Worm (Caenorhabditis elegans) whole organism, midembryonic: ENCODE measurements around the gene ZK1320.7.

Experiments used
- T22C8.4 ChIP-seq: fragments of 200-800 bp; sonication (Bioruptor generic); IDR thresholded peaks from 2 replicates; pipeline ENCODE4 v1.3.6; 2022; ENCODE audit warnings: missing genetic modification characterization, missing compliant biosample characterization
- cog-1 ChIP-seq: sonication (generic microtip); optimal IDR thresholded peaks from 2 replicates; lab custom pipeline; 2016; ENCODE audit warnings: missing genetic modification characterization, missing compliant biosample characterization
- flt-1 ChIP-seq: fragments of 200-800 bp; sonication (Bioruptor generic); IDR thresholded peaks from 2 replicates; pipeline ENCODE4 v1.3.6; 2022; ENCODE audit warnings: missing genetic modification characterization, missing compliant biosample characterization
- klf-2 ChIP-seq: fragments of 200-800 bp; sonication (Bioruptor generic); conservative IDR thresholded peaks from 2 replicates; pipeline ENCODE4 v1.3.6; 2022; ENCODE audit warnings: missing genetic modification reagents, missing genetic modification characterization, missing compliant biosample characterization
- med-1 ChIP-seq: sonication (generic microtip); optimal IDR thresholded peaks from 2 replicates; lab custom pipeline; 2017; ENCODE audit warnings: missing genetic modification characterization, mild to moderate bottlenecking, missing compliant biosample characterization, antibody characterized with exemption, missing genetic modification reagents; ENCODE audit not compliant: insufficient read depth
- ref-1 ChIP-seq: fragments of 200-800 bp; sonication (Bioruptor generic); conservative IDR thresholded peaks from 2 replicates; pipeline ENCODE4 v1.3.6; 2022; ENCODE audit warnings: missing genetic modification reagents, missing genetic modification characterization, missing compliant biosample characterization
- tab-1 ChIP-seq: fragments of 200-800 bp; sonication (Bioruptor generic); IDR thresholded peaks from 2 replicates; pipeline ENCODE4 v1.3.6; 2022; ENCODE audit warnings: missing genetic modification characterization, missing compliant biosample characterization
- ztf-23 ChIP-seq: fragments of 200-800 bp; sonication (Bioruptor generic); IDR thresholded peaks from 2 replicates; pipeline ENCODE4 v1.3.6; 2022; ENCODE audit warnings: missing genetic modification reagents, missing genetic modification characterization, missing compliant biosample characterization
- ztf-29 ChIP-seq: fragments of 200-800 bp; sonication (Bioruptor generic); IDR thresholded peaks from 2 replicates; pipeline ENCODE4 v1.3.6; 2022; ENCODE audit warnings: missing genetic modification reagents, missing genetic modification characterization, missing compliant biosample characterization

DNA sequence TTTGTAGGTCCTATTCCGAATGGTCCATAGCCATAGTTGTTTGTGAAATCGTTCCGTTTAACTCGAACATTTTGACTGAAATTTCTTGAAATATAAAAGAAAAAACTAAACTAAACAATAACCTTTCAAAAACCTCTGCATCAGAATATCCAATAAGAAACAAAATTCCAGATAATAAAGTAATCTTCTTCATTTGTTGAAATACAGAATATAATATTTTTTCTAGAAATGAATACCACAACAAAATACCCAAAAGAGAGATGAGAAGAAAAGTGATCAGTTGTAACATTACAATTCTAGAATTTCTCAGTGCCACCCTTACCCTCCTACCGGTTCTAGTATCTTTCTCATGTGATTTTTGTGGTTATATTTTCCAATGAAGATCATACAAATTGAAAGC is 17.7 kb upstream of the ZK1320.7 start, which contains the start of gene ZK1307.2:
- TF ChIP-seq T22C8.4 (GFP tag; lab: Robert Waterston, UW), result no peak
- no peak for TF ChIP-seq med-1 (GFP tag; lab: Kevin White, UChicago)
- no peak for TF ChIP-seq flt-1 (GFP tag; lab: Robert Waterston, UW)
- TF ChIP-seq cog-1 (tag; lab: Kevin White, UChicago), result no peak
- TF ChIP-seq ztf-23 (GFP tag; lab: Robert Waterston, UW), result no peak
- no peak for TF ChIP-seq ref-1
- no peak for TF ChIP-seq ztf-29 (GFP tag; lab: Robert Waterston, UW)
- TF ChIP-seq tab-1 (GFP tag; lab: Robert Waterston, UW), result no peak
- TF ChIP-seq klf-2, result no peak
